Worm (Caenorhabditis elegans) whole organism, mixed stage, embryonic: ENCODE measurements around the gene F38B6.6.

ENCODE experiments used
- ces-1 ChIP-seq: fragments of 150-350 bp; optimal IDR thresholded peaks from 2 replicates; lab custom pipeline; 2014; ENCODE audit warnings: missing biosample characterization, missing genetic modification reagents, missing genetic modification characterization
- cnd-1 ChIP-seq: fragments of 200-800 bp; sonication (Bioruptor generic); optimal IDR thresholded peaks from 2 replicates; lab custom pipeline; 2018; ENCODE audit warnings: mild to moderate bottlenecking, missing genetic modification characterization, missing compliant biosample characterization
- elt-1 ChIP-seq: sonication (generic microtip); optimal IDR thresholded peaks from 2 replicates; lab custom pipeline; 2017; ENCODE audit warnings: missing genetic modification characterization, mild to moderate bottlenecking, missing compliant biosample characterization, antibody characterized with exemption, moderate library complexity, borderline replicate concordance; ENCODE audit not compliant: insufficient read depth
- flh-1 ChIP-seq: fragments of 200-800 bp; sonication (Bioruptor generic); optimal IDR thresholded peaks from 2 replicates; lab custom pipeline; 2018; ENCODE audit warnings: mild to moderate bottlenecking, missing genetic modification characterization, moderate library complexity, missing compliant biosample characterization
- lsy-2 ChIP-seq: fragments of 150-350 bp; optimal IDR thresholded peaks from 2 replicates; lab custom pipeline; 2014; ENCODE audit warnings: missing biosample characterization, missing genetic modification characterization
- mab-5 ChIP-seq: fragments of 150-350 bp; optimal IDR thresholded peaks from 2 replicates; lab custom pipeline; 2014; ENCODE audit warnings: missing biosample characterization, missing genetic modification characterization
- mep-1 ChIP-seq: fragments of 150-350 bp; optimal IDR thresholded peaks from 2 replicates; lab custom pipeline; 2017; ENCODE audit warnings: missing biosample characterization, missing genetic modification reagents, missing genetic modification characterization, inconsistent platforms
- nhr-28 ChIP-seq: fragments of 150-350 bp; optimal IDR thresholded peaks from 2 replicates; lab custom pipeline; 2014; ENCODE audit warnings: missing biosample characterization, missing genetic modification characterization
- nhr-76 ChIP-seq: sonication (generic microtip); optimal IDR thresholded peaks from 2 replicates; lab custom pipeline; 2017; ENCODE audit warnings: missing biosample characterization, missing genetic modification characterization
- sem-2 ChIP-seq: fragments of 200-800 bp; sonication (Bioruptor generic); optimal IDR thresholded peaks from 2 replicates; lab custom pipeline; 2018; ENCODE audit warnings: mild to moderate bottlenecking, missing genetic modification characterization, missing compliant biosample characterization
- snpc-4 ChIP-seq: fragments of 150-350 bp; optimal IDR thresholded peaks from 2 replicates; lab custom pipeline; 2014; ENCODE audit warnings: missing biosample characterization, missing genetic modification characterization
- unc-62 ChIP-seq: fragments of 150-350 bp; optimal IDR thresholded peaks from 2 replicates; lab custom pipeline; 2014; ENCODE audit warnings: missing biosample characterization, missing genetic modification reagents, missing genetic modification characterization

ce11 chrX:6705156-6705555 lies 15.3 kb upstream of the F38B6.6 start:
- no peak for TF ChIP-seq nhr-76 (tag; lab: Kevin White, UChicago)
- TF ChIP-seq flh-1, result no peak
- TF ChIP-seq mab-5 (tag; lab: Kevin White, UChicago), result no peak
- TF ChIP-seq ces-1 (GFP tag; lab: Kevin White, UChicago), result peak; percentile 91
- TF ChIP-seq mep-1 (tag; lab: Kevin White, UChicago), result no peak
- TF ChIP-seq cnd-1 (tag; lab: Kevin White, UChicago), result no peak
- no peak for TF ChIP-seq sem-2 (GFP tag; lab: Kevin White, UChicago)
- no peak for TF ChIP-seq nhr-28 (tag; lab: Kevin White, UChicago)
- no peak for TF ChIP-seq lsy-2
- no peak for TF ChIP-seq unc-62
- TF ChIP-seq snpc-4, result no peak
- no peak for TF ChIP-seq elt-1 (tag; lab: Kevin White, UChicago)
